Worm (Caenorhabditis elegans): ENCODE results near the gene tsp-17.

Gene tsp-17

ce11 chrX:3680544-3681214, at the start of gene tsp-17:
Gene tsp-17, plus strand, starts transcription at chrX:3681164.
- TF ChIP-seq pqm-1 (tag; optimal IDR thresholded peaks at IDR 0.05) (peak; percentile 5), elt-1 (tag; optimal IDR thresholded peaks at IDR 0.05) (no peak)

- no peak for TF ChIP-seq nhr-67 (tag; optimal IDR thresholded peaks at IDR 0.05)
- TF ChIP-seq elt-3 (tag; optimal IDR thresholded peaks at IDR 0.05), result no peak
- no peak for TF ChIP-seq nhr-12 (tag; optimal IDR thresholded peaks at IDR 0.05)
- TF ChIP-seq nhr-77 (tag; optimal IDR thresholded peaks at IDR 0.05), result no peak
- TF ChIP-seq lin-39 (tag; optimal IDR thresholded peaks at IDR 0.05), result no peak
- TF ChIP-seq R02D3.7 (tag; optimal IDR thresholded peaks at IDR 0.05), result no peak
- no peak for TF ChIP-seq nhr-28 (tag; optimal IDR thresholded peaks at IDR 0.05)
- no peak for TF ChIP-seq nfya-1 (tag; optimal IDR thresholded peaks at IDR 0.05; ENCODE audit: insufficient read depth)
- TF ChIP-seq nhr-23 (tag; optimal IDR thresholded peaks at IDR 0.05), result no peak
- no peak for TF ChIP-seq fos-1 (tag; optimal IDR thresholded peaks at IDR 0.05)
- no peak for TF ChIP-seq egl-27 (tag; optimal IDR thresholded peaks at IDR 0.05)
- TF ChIP-seq eor-1 (tag; optimal IDR thresholded peaks at IDR 0.05), result no peak
- no peak for TF ChIP-seq pqm-1 (tag; optimal IDR thresholded peaks at IDR 0.05)
- TF ChIP-seq fkh-2 (tag; optimal IDR thresholded peaks at IDR 0.05), result no peak
- no peak for TF ChIP-seq ztf-11 (tag; optimal IDR thresholded peaks at IDR 0.05)
- TF ChIP-seq skn-1 (tag; optimal IDR thresholded peaks at IDR 0.05), result no peak
- TF ChIP-seq mml-1 (tag; optimal IDR thresholded peaks at IDR 0.05), result no peak
- no peak for TF ChIP-seq nhr-11 (tag; optimal IDR thresholded peaks at IDR 0.05)
Measured at ce11 chrX:3631550-3631949, 49.4 kb upstream of the tsp-17 start.

- TF ChIP-seq egl-27 (tag; optimal IDR thresholded peaks at IDR 0.05), result no peak
- TF ChIP-seq lin-39 (tag; optimal IDR thresholded peaks at IDR 0.05), result no peak
- TF ChIP-seq elt-1 (tag; optimal IDR thresholded peaks at IDR 0.05), result no peak
- TF ChIP-seq nhr-67 (tag; optimal IDR thresholded peaks at IDR 0.05), result no peak
- no peak for TF ChIP-seq nhr-43 (tag; optimal IDR thresholded peaks at IDR 0.05; ENCODE audit: poor library complexity, severe bottlenecking)
- no peak for TF ChIP-seq jun-1 (tag; optimal IDR thresholded peaks at IDR 0.05)
- TF ChIP-seq aly-2 (tag; optimal IDR thresholded peaks at IDR 0.05), result no peak
- no peak for TF ChIP-seq ceh-16 (tag; optimal IDR thresholded peaks at IDR 0.05)
- TF ChIP-seq nhr-12 (tag; optimal IDR thresholded peaks at IDR 0.05), result no peak
- TF ChIP-seq ama-1 (optimal IDR thresholded peaks at IDR 0.05), result no peak
- no peak for TF ChIP-seq skn-1 (tag; optimal IDR thresholded peaks at IDR 0.05)
- no peak for TF ChIP-seq mdl-1 (tag; optimal IDR thresholded peaks at IDR 0.05)
- TF ChIP-seq ceh-82 (tag; optimal IDR thresholded peaks at IDR 0.05), result no peak
- no peak for TF ChIP-seq ceh-28 (tag; optimal IDR thresholded peaks at IDR 0.05)
Measured at ce11 chrX:3633654-3634053, 47.3 kb upstream of the tsp-17 start, which contains the start of gene gst-11. Gene gst-11, minus strand, starts transcription at chrX:3633754.

- TF ChIP-seq nhr-43 (tag; optimal IDR thresholded peaks at IDR 0.05; ENCODE audit: poor library complexity, severe bottlenecking), result no peak
- peak; percentile 5 for TF ChIP-seq fkh-10 (GFP tag; optimal IDR thresholded peaks at IDR 0.05)
- no peak for TF ChIP-seq fkh-2 (tag; optimal IDR thresholded peaks at IDR 0.05)
- TF ChIP-seq jun-1 (tag; optimal IDR thresholded peaks at IDR 0.05), result no peak
- no peak for TF ChIP-seq pha-4 (tag; optimal IDR thresholded peaks at IDR 0.05)
Measured at ce11 chrX:3634782-3635181, 46.2 kb upstream of the tsp-17 start.

- TF ChIP-seq nhr-77 (tag; optimal IDR thresholded peaks at IDR 0.05), result no peak
- no peak for TF ChIP-seq ztf-4 (tag; optimal IDR thresholded peaks at IDR 0.05)
- TF ChIP-seq mml-1 (tag; optimal IDR thresholded peaks at IDR 0.05), result no peak
- TF ChIP-seq skn-1 (tag; optimal IDR thresholded peaks at IDR 0.05), result no peak
- TF ChIP-seq elt-3 (tag; optimal IDR thresholded peaks at IDR 0.05), result no peak
- no peak for TF ChIP-seq lsy-12 (tag; optimal IDR thresholded peaks at IDR 0.05)
- TF ChIP-seq ceh-9 (tag; optimal IDR thresholded peaks at IDR 0.05), result no peak
- TF ChIP-seq jun-1 (tag; optimal IDR thresholded peaks at IDR 0.05), result no peak
Measured at ce11 chrX:3644796-3645195, 36.2 kb upstream of the tsp-17 start, which contains the start of gene tmem-24. Gene tmem-24, minus strand, starts transcription at chrX:3644896.

- TF ChIP-seq elt-1 (tag; optimal IDR thresholded peaks at IDR 0.05), result no peak
- TF ChIP-seq nfya-1 (tag; optimal IDR thresholded peaks at IDR 0.05; ENCODE audit: insufficient read depth), result no peak
- TF ChIP-seq fkh-2 (tag; optimal IDR thresholded peaks at IDR 0.05), result no peak
- no peak for TF ChIP-seq daf-12 (tag; optimal IDR thresholded peaks at IDR 0.05)
- no peak for TF ChIP-seq ceh-9 (tag; optimal IDR thresholded peaks at IDR 0.05)
- no peak for TF ChIP-seq ztf-4 (tag; optimal IDR thresholded peaks at IDR 0.05)
- TF ChIP-seq lin-15B (tag; optimal IDR thresholded peaks at IDR 0.05), result no peak
- TF ChIP-seq snpc-4 (tag; optimal IDR thresholded peaks at IDR 0.05), result no peak
Measured at ce11 chrX:3645924-3646323, 35.0 kb upstream of the tsp-17 start.
